ENCODE assay signal across 3 fruit fly cellular contexts in the genomic region with DNA sequence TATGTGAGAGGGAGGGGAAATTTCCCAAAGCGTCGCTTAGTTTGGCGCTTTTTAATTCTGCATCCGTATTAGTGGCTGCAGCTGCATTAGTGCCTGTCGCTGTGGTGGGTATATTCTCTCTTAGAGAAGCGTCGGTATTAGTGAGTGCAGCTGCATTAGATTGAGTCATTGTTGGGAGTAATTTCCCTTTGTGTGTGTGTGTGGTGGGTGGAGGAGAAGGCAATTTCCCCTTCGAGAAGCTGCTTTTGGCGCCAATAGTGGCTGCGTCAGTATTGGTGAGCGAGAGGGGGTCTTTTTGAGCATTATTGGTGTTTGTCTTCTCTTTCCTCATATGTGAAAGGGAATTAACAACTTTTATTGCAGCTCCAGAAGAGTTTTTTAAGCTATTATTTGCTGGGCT.
A peak's percentile ranks its signal among the peaks of the same experiment; 100 is the strongest.
TF ChIP-seq lines count a peak whose summit lies in the region.

No protein-coding gene starts in this region.

- TF ChIP-seq CTCF in whole organism, embryonic (GFP tag; optimal IDR thresholded peaks at IDR 0.05; lab: Kevin White, UChicago), result no peak

TF ChIP-seq in whole organism, adult, 20 proteins besides CTCF, POLR2A, EP300 and RAD21:
- TF ChIP-seq CG33017 (tag; optimal IDR thresholded peaks at IDR 0.05; lab: Kevin White, UChicago) (no peak), CG7101 (tag; optimal IDR thresholded peaks at IDR 0.05; lab: Kevin White, UChicago) (no peak), pad (GFP tag; optimal IDR thresholded peaks at IDR 0.05; lab: Kevin White, UChicago) (peak; percentile 100), Crg-1 (GFP tag; optimal IDR thresholded peaks at IDR 0.05; lab: Kevin White, UChicago) (no peak), CG7045 (GFP tag; optimal IDR thresholded peaks at IDR 0.05; lab: Kevin White, UChicago) (no peak), tj (GFP tag; optimal IDR thresholded peaks at IDR 0.05; lab: Kevin White, UChicago) (no peak), cic (GFP tag; optimal IDR thresholded peaks at IDR 0.05; lab: Kevin White, UChicago) (no peak), CG1620 (GFP tag; optimal IDR thresholded peaks at IDR 0.05; lab: Kevin White, UChicago) (no peak), Clk (GFP tag; optimal IDR thresholded peaks at IDR 0.05; lab: Kevin White, UChicago) (no peak), cnc (optimal IDR thresholded peaks at IDR 0.05; lab: Kevin White, UChicago) (no peak), toe (GFP tag; optimal IDR thresholded peaks at IDR 0.05; lab: Kevin White, UChicago) (no peak), CG12768 (GFP tag; optimal IDR thresholded peaks at IDR 0.05; lab: Kevin White, UChicago) (peak; percentile 21), CG14711 (tag; optimal IDR thresholded peaks at IDR 0.05; lab: Kevin White, UChicago) (no peak), CG11617 (GFP tag; optimal IDR thresholded peaks at IDR 0.05; lab: Kevin White, UChicago) (no peak), ovo (GFP tag; optimal IDR thresholded peaks at IDR 0.05; lab: Kevin White, UChicago) (no peak), CG5204 (GFP tag; optimal IDR thresholded peaks at IDR 0.05; lab: Kevin White, UChicago) (no peak), bab1 (GFP tag; optimal IDR thresholded peaks at IDR 0.05; lab: Kevin White, UChicago) (no peak), Mnt (GFP tag; optimal IDR thresholded peaks at IDR 0.05; lab: Kevin White, UChicago) (no peak), kay (GFP tag; lab: Kevin White, UChicago; ENCODE audit: borderline replicate concordance) (peak; percentile 82), Hr96 (GFP tag; optimal IDR thresholded peaks at IDR 0.05; lab: Kevin White, UChicago) (no peak)

TF ChIP-seq in whole organism, embryonic, 481 proteins besides CTCF, POLR2A, EP300 and RAD21:
- TF ChIP-seq slp2 (GFP tag; optimal IDR thresholded peaks at IDR 0.05; lab: Kevin White, UChicago) (no peak), CG8290 (GFP tag; optimal IDR thresholded peaks at IDR 0.05; lab: Kevin White, UChicago) (peak; percentile 26), CG8290 (tag; optimal IDR thresholded peaks at IDR 0.05; lab: Kevin White, UChicago) (no peak), CG8478 (optimal IDR thresholded peaks at IDR 0.05; lab: Kevin White, UChicago) (peak; percentile 79), Trl (optimal IDR thresholded peaks at IDR 0.05; lab: Kevin White, UChicago) (peak; percentile 40 to 60), Trl (GFP tag; optimal IDR thresholded peaks at IDR 0.05; lab: Kevin White, UChicago) (no peak)

TF ChIP-seq in whole organism, wandering third instar larva, 38 proteins besides CTCF, POLR2A, EP300 and RAD21:
- TF ChIP-seq Myc (optimal IDR thresholded peaks at IDR 0.05; lab: Kevin White, UChicago) (peak; percentile 62), N (GFP tag; optimal IDR thresholded peaks at IDR 0.05; lab: Kevin White, UChicago) (peak; percentile 77), Rel (GFP tag; optimal IDR thresholded peaks at IDR 0.05; lab: Kevin White, UChicago) (no peak), Rel (tag; optimal IDR thresholded peaks at IDR 0.05; lab: Kevin White, UChicago) (no peak), h (GFP tag; optimal IDR thresholded peaks at IDR 0.05; lab: Kevin White, UChicago) (no peak), rgr (GFP tag; optimal IDR thresholded peaks at IDR 0.05; lab: Kevin White, UChicago) (no peak)
